Fruit fly (Drosophila melanogaster) whole organism, embryonic: ENCODE results near the gene lili.

Experiments
- CG1024 ChIP-seq: fragments of 200-800 bp; sonication (Bioruptor generic); IDR thresholded peaks from 2 replicates; pipeline ENCODE4 v1.3.6; 2022; ENCODE audit warnings: missing biosample characterization, missing genetic modification characterization
- CG11695 ChIP-seq: fragments of 200-800 bp; sonication (Bioruptor generic); IDR thresholded peaks from 3 replicates; pipeline ENCODE4 v1.3.6; 2022; ENCODE audit warnings: missing biosample characterization, missing genetic modification characterization
- CG12071 ChIP-seq: fragments of 200-800 bp; sonication (Bioruptor generic); optimal IDR thresholded peaks from 3 replicates; lab custom pipeline; 2018; ENCODE audit warnings: missing biosample characterization, mild to moderate bottlenecking, missing genetic modification characterization
- CG12104 ChIP-seq: fragments of 200-800 bp; sonication (Bioruptor generic); optimal IDR thresholded peaks from 3 replicates; lab custom pipeline; 2016; ENCODE audit warnings: missing biosample characterization, missing genetic modification characterization
- CG13894 ChIP-seq: fragments of 200-800 bp; sonication (Bioruptor generic); optimal IDR thresholded peaks from 3 replicates; lab custom pipeline; 2018; ENCODE audit warnings: missing biosample characterization, mild to moderate bottlenecking, missing genetic modification characterization, moderate library complexity
- CG14014 ChIP-seq: fragments of 200-800 bp; sonication (Bioruptor generic); IDR thresholded peaks from 2 replicates; pipeline ENCODE4 v1.3.6; 2022; ENCODE audit warnings: missing biosample characterization, missing genetic modification characterization
- CG14667 ChIP-seq: fragments of 200-800 bp; sonication (Bioruptor generic); IDR thresholded peaks from 2 replicates; pipeline ENCODE4 v1.3.6; 2022; ENCODE audit warnings: missing biosample characterization, missing genetic modification characterization
- CG1603 ChIP-seq: fragments of 200-800 bp; sonication (Bioruptor generic); optimal IDR thresholded peaks from 2 replicates; lab custom pipeline; 2019; ENCODE audit warnings: missing biosample characterization, mild to moderate bottlenecking, missing genetic modification characterization, moderate library complexity
- CG17912 ChIP-seq: fragments of 200-800 bp; sonication (Bioruptor generic); optimal IDR thresholded peaks from 2 replicates; lab custom pipeline; 2018; ENCODE audit warnings: missing biosample characterization, mild to moderate bottlenecking, missing genetic modification characterization
- CG1792 ChIP-seq: fragments of 200-800 bp; sonication (Bioruptor generic); optimal IDR thresholded peaks from 2 replicates; lab custom pipeline; 2016; ENCODE audit warnings: missing biosample characterization, missing genetic modification characterization
- CG30020 ChIP-seq: fragments of 200-800 bp; optimal IDR thresholded peaks from 2 replicates; lab custom pipeline; 2019; ENCODE audit warnings: missing biosample characterization, mild to moderate bottlenecking, missing genetic modification characterization, moderate library complexity
- CG31365 ChIP-seq: fragments of 200-800 bp; sonication (Bioruptor generic); optimal IDR thresholded peaks from 2 replicates; lab custom pipeline; 2018; ENCODE audit warnings: missing biosample characterization, mild to moderate bottlenecking, missing genetic modification characterization
- CG3281 ChIP-seq: fragments of 200-800 bp; sonication (Bioruptor generic); optimal IDR thresholded peaks from 3 replicates; lab custom pipeline; 2017; ENCODE audit warnings: missing biosample characterization, mild to moderate bottlenecking, missing genetic modification characterization
- CG34224 ChIP-seq: fragments of 200-800 bp; sonication (Bioruptor generic); IDR thresholded peaks from 3 replicates; pipeline ENCODE4 v1.3.6; 2022; ENCODE audit warnings: missing biosample characterization, missing genetic modification characterization; ENCODE audit not compliant: partially characterized antibody
- CG4328 ChIP-seq: fragments of 200-800 bp; sonication (Bioruptor generic); optimal IDR thresholded peaks from 3 replicates; lab custom pipeline; 2017; ENCODE audit warnings: missing biosample characterization, missing genetic modification reagents, missing genetic modification characterization
- CG4424 ChIP-seq: fragments of 200-800 bp; sonication (Bioruptor generic); optimal IDR thresholded peaks from 3 replicates; lab custom pipeline; 2016; ENCODE audit warnings: missing biosample characterization, missing genetic modification characterization
- CG4730 ChIP-seq: fragments of 200-800 bp; sonication (Bioruptor generic); IDR thresholded peaks from 2 replicates; pipeline ENCODE4 v1.3.6; 2022; ENCODE audit warnings: missing biosample characterization, missing genetic modification characterization
- CG4854 ChIP-seq: fragments of 200-800 bp; sonication (Bioruptor generic); optimal IDR thresholded peaks from 2 replicates; lab custom pipeline; 2016; ENCODE audit warnings: missing biosample characterization, missing genetic modification characterization, inconsistent platforms
- CG7839 ChIP-seq: fragments of 200-800 bp; sonication (Bioruptor generic); optimal IDR thresholded peaks from 3 replicates; lab custom pipeline; 2018; ENCODE audit warnings: missing biosample characterization, mild to moderate bottlenecking, missing genetic modification characterization, moderate library complexity
- CG8765 ChIP-seq: fragments of 200-800 bp; sonication (Bioruptor generic); IDR thresholded peaks from 2 replicates; pipeline ENCODE4 v1.3.6; 2022; ENCODE audit warnings: missing biosample characterization, missing genetic modification characterization
- Dll ChIP-seq: fragments of 200-800 bp; sonication (Bioruptor generic); IDR thresholded peaks from 4 replicates; pipeline ENCODE4 v1.3.6; 2022; ENCODE audit warnings: missing biosample characterization, missing genetic modification characterization; ENCODE audit not compliant: partially characterized antibody
- Doc2 ChIP-seq: fragments of 200-800 bp; sonication (Bioruptor generic); IDR thresholded peaks from 2 replicates; pipeline ENCODE4 v1.3.6; 2022; ENCODE audit warnings: missing biosample characterization, missing genetic modification characterization
- Dref ChIP-seq: fragments of 200-800 bp; sonication (Bioruptor generic); IDR thresholded peaks from 2 replicates; pipeline ENCODE4 v1.3.6; 2022; ENCODE audit warnings: missing biosample characterization, missing genetic modification characterization
- Ets97D ChIP-seq: fragments of 200-800 bp; sonication (Bioruptor generic); optimal IDR thresholded peaks from 3 replicates; lab custom pipeline; 2016; ENCODE audit warnings: missing biosample characterization, missing genetic modification characterization
- Fer3 ChIP-seq: fragments of 200-800 bp; sonication (Bioruptor generic); optimal IDR thresholded peaks from 2 replicates; lab custom pipeline; 2018; ENCODE audit warnings: missing biosample characterization, mild to moderate bottlenecking, missing genetic modification characterization, moderate library complexity
- Lhr ChIP-seq: fragments of 200-800 bp; sonication (Bioruptor generic); optimal IDR thresholded peaks from 3 replicates; lab custom pipeline; 2017; ENCODE audit warnings: mild to moderate bottlenecking, missing biosample characterization, missing genetic modification reagents, missing genetic modification characterization
- Mad ChIP-seq: fragments of 200-800 bp; sonication (Bioruptor generic); optimal IDR thresholded peaks from 2 replicates; lab custom pipeline; 2016; ENCODE audit warnings: missing biosample characterization, missing genetic modification characterization
- ato ChIP-seq: fragments of 200-800 bp; sonication (Bioruptor generic); IDR thresholded peaks from 2 replicates; pipeline ENCODE4 v1.3.6; 2022; ENCODE audit warnings: missing biosample characterization, missing genetic modification characterization; ENCODE audit not compliant: partially characterized antibody
- bcd ChIP-seq: fragments of 200-800 bp; sonication (Bioruptor generic); optimal IDR thresholded peaks from 2 replicates; lab custom pipeline; 2017; ENCODE audit warnings: missing biosample characterization, mild to moderate bottlenecking, missing genetic modification characterization
- br ChIP-seq: fragments of >200 bp; optimal IDR thresholded peaks from 2 replicates; lab custom pipeline; 2017
- cas ChIP-seq: fragments of 200-800 bp; sonication (Bioruptor generic); IDR thresholded peaks from 2 replicates; pipeline ENCODE4 v1.3.6; 2022; ENCODE audit warnings: missing biosample characterization, missing genetic modification characterization
- crp ChIP-seq, 2 experiments: fragments of 200-800 bp; sonication (Bioruptor generic); optimal IDR thresholded peaks; 2 replicates in 1 of 2; 3 replicates in 1 of 2; lab custom pipeline; 2017; ENCODE audit warnings: missing biosample characterization in 2 of 2, missing genetic modification characterization in 2 of 2, mild to moderate bottlenecking in 1 of 2, moderate library complexity in 1 of 2
- dan ChIP-seq: fragments of 200-800 bp; sonication (Bioruptor generic); IDR thresholded peaks from 2 replicates; pipeline ENCODE4 v1.3.6; 2022; ENCODE audit warnings: missing biosample characterization, missing genetic modification characterization
- en ChIP-seq: fragments of 200-800 bp; sonication (Bioruptor generic); optimal IDR thresholded peaks from 2 replicates; lab custom pipeline; 2016; ENCODE audit warnings: missing biosample characterization, missing genetic modification characterization
- eyg ChIP-seq: fragments of 200-800 bp; sonication (Bioruptor generic); optimal IDR thresholded peaks from 3 replicates; lab custom pipeline; 2016; ENCODE audit warnings: missing biosample characterization, missing genetic modification characterization
- fru ChIP-seq: fragments of >200 bp; optimal IDR thresholded peaks from 2 replicates; lab custom pipeline; 2017
- fu2 ChIP-seq: fragments of 200-800 bp; sonication (Bioruptor generic); optimal IDR thresholded peaks from 2 replicates; lab custom pipeline; 2016; ENCODE audit warnings: missing biosample characterization, missing genetic modification characterization
- gce ChIP-seq: fragments of 200-800 bp; sonication (Bioruptor generic); IDR thresholded peaks from 3 replicates; pipeline ENCODE4 v1.3.6; 2022; ENCODE audit warnings: missing biosample characterization, missing genetic modification characterization
- kni ChIP-seq: fragments of 200-800 bp; sonication (Bioruptor generic); optimal IDR thresholded peaks from 3 replicates; lab custom pipeline; 2017; ENCODE audit warnings: mild to moderate bottlenecking, missing biosample characterization, missing genetic modification reagents, missing genetic modification characterization
- lbe ChIP-seq: fragments of 200-800 bp; sonication (Bioruptor generic); optimal IDR thresholded peaks from 2 replicates; lab custom pipeline; 2016; ENCODE audit warnings: missing biosample characterization, mild to moderate bottlenecking, missing genetic modification characterization
- mam ChIP-seq: fragments of 200-800 bp; sonication (Bioruptor generic); optimal IDR thresholded peaks from 3 replicates; lab custom pipeline; 2016; ENCODE audit warnings: missing biosample characterization, missing genetic modification characterization
- nmo ChIP-seq: fragments of 200-800 bp; sonication (Bioruptor generic); optimal IDR thresholded peaks from 2 replicates; lab custom pipeline; 2018; ENCODE audit warnings: missing biosample characterization, mild to moderate bottlenecking, missing genetic modification characterization, moderate library complexity
- peb ChIP-seq: fragments of 200-800 bp; sonication (Bioruptor generic); IDR thresholded peaks from 2 replicates; pipeline ENCODE4 v1.3.6; 2022; ENCODE audit warnings: missing biosample characterization, missing genetic modification characterization
- phol ChIP-seq: fragments of 200-800 bp; sonication (Bioruptor generic); optimal IDR thresholded peaks from 3 replicates; lab custom pipeline; 2018; ENCODE audit warnings: missing biosample characterization, mild to moderate bottlenecking, missing genetic modification characterization, moderate library complexity
- sd ChIP-seq: fragments of 200-800 bp; sonication (Bioruptor generic); optimal IDR thresholded peaks from 3 replicates; lab custom pipeline; 2018; ENCODE audit warnings: missing biosample characterization, mild to moderate bottlenecking, missing genetic modification characterization, moderate library complexity
- sens ChIP-seq: fragments of 200-800 bp; sonication (Bioruptor generic); peaks from one replicate; lab custom pipeline; 2016; ENCODE audit warnings: missing biosample characterization, missing genetic modification characterization
- sim ChIP-seq: fragments of 200-800 bp; sonication (Bioruptor generic); IDR thresholded peaks from 2 replicates; pipeline ENCODE4 v1.3.6; 2022; ENCODE audit warnings: missing biosample characterization, missing genetic modification characterization
- sug ChIP-seq: fragments of 200-800 bp; optimal IDR thresholded peaks from 2 replicates; lab custom pipeline; 2019; ENCODE audit warnings: missing biosample characterization, mild to moderate bottlenecking, missing genetic modification characterization, moderate library complexity
- tna ChIP-seq: fragments of 200-800 bp; sonication (Bioruptor generic); IDR thresholded peaks from 2 replicates; pipeline ENCODE4 v1.3.6; 2022; ENCODE audit warnings: missing biosample characterization, missing genetic modification characterization; ENCODE audit not compliant: partially characterized antibody
- ttk ChIP-seq: fragments of 200-800 bp; sonication (Bioruptor generic); IDR thresholded peaks from 2 replicates; pipeline ENCODE4 v2.1.2; 2022; ENCODE audit warnings: missing biosample characterization, missing genetic modification characterization
- tup ChIP-seq: fragments of 200-800 bp; sonication (Bioruptor generic); optimal IDR thresholded peaks from 2 replicates; lab custom pipeline; 2016; ENCODE audit warnings: missing biosample characterization, mild to moderate bottlenecking, missing genetic modification characterization, moderate library complexity
- unc-4 ChIP-seq: fragments of 200-800 bp; sonication (Bioruptor generic); IDR thresholded peaks from 2 replicates; pipeline ENCODE4 v1.3.6; 2022; ENCODE audit warnings: missing biosample characterization, missing genetic modification characterization; ENCODE audit not compliant: partially characterized antibody

lili gene

dm6 chr3R:24850420-24850819, 36.6 kb upstream of the lili start, which contains the start of gene CG7006 (continued):
- no peak for TF ChIP-seq Doc2
- TF ChIP-seq CG13894 (tag; lab: Kevin White, UChicago), result no peak
- TF ChIP-seq br (lab: Kevin White, UChicago), result no peak
- peak; percentile 87 for TF ChIP-seq sens (GFP tag; lab: Kevin White, UChicago)
- no peak for TF ChIP-seq CG17912
- peak; percentile 44; the same call in 1 of the 2 replicates for TF ChIP-seq tna (GFP tag; lab: Robert Waterston, UW)
- TF ChIP-seq CG12104 (GFP tag; lab: Kevin White, UChicago), result no peak
- no peak for TF ChIP-seq en (GFP tag; lab: Kevin White, UChicago)
- peak; percentile 90 for TF ChIP-seq Ets97D (GFP tag; lab: Kevin White, UChicago)
- no peak for TF ChIP-seq gce
- TF ChIP-seq CG14667 (GFP tag; lab: Robert Waterston, UW), result no peak
- TF ChIP-seq unc-4 (GFP tag; lab: Robert Waterston, UW), result peak; percentile 73
- TF ChIP-seq phol (tag; lab: Kevin White, UChicago), result peak; percentile 69
- TF ChIP-seq CG14014 (GFP tag; lab: Robert Waterston, UW), result peak; percentile 67
- no peak for TF ChIP-seq dan (GFP tag; lab: Robert Waterston, UW)
- no peak for TF ChIP-seq bcd
- TF ChIP-seq lbe (GFP tag; lab: Kevin White, UChicago), result no peak
- peak; percentile 50 for TF ChIP-seq eyg (GFP tag; lab: Kevin White, UChicago)
- TF ChIP-seq CG30020 (tag; lab: Kevin White, UChicago), result no peak
- peak; percentile 86 for TF ChIP-seq CG1603 (tag; lab: Kevin White, UChicago)
- peak; percentile 52 for TF ChIP-seq ttk (GFP tag; lab: Robert Waterston, UW)
- TF ChIP-seq CG7839, result no peak
- peak; percentile 91 for TF ChIP-seq Dref (GFP tag; lab: Robert Waterston, UW)
- no peak for TF ChIP-seq CG8765
- TF ChIP-seq CG34224 (GFP tag; lab: Robert Waterston, UW), result peak; percentile 72
- TF ChIP-seq Lhr (GFP tag; lab: Kevin White, UChicago), result peak; percentile 21
- TF ChIP-seq nmo (GFP tag; lab: Kevin White, UChicago), result peak; percentile 59
- peak; percentile 91 for TF ChIP-seq mam (GFP tag; lab: Kevin White, UChicago)
- TF ChIP-seq fru (lab: Kevin White, UChicago), result no peak
- TF ChIP-seq ato (GFP tag; lab: Robert Waterston, UW), result peak; percentile 75
- no peak for TF ChIP-seq sd (tag; lab: Kevin White, UChicago)
- TF ChIP-seq CG4730 (GFP tag; lab: Robert Waterston, UW), result 0 out of 2 replicates have a peak, but pooled peaks have one; percentile 33
- peak; percentile 72 for TF ChIP-seq CG1792 (GFP tag; lab: Kevin White, UChicago)
- no peak for TF ChIP-seq CG12071 (GFP tag; lab: Kevin White, UChicago)
- no peak for TF ChIP-seq CG1024 (GFP tag; lab: Robert Waterston, UW)
- no peak for TF ChIP-seq CG3281
- no peak for TF ChIP-seq sug
- no peak for TF ChIP-seq kni (GFP tag; lab: Kevin White, UChicago)
- peak; percentile 80 for TF ChIP-seq Dll (GFP tag; lab: Robert Waterston, UW)
- peak; percentile 65 for TF ChIP-seq CG4424
- peak; percentile 65 for TF ChIP-seq CG4854 (GFP tag; lab: Kevin White, UChicago)
- peak; percentile 46 for TF ChIP-seq CG4328
- peak in 1 of 2 experiments; percentile 41 for TF ChIP-seq crp (GFP tag; optimal IDR thresholded peaks at IDR 0.05; lab: Kevin White, UChicago)
- TF ChIP-seq Mad (GFP tag; lab: Kevin White, UChicago), result peak; percentile 50
- peak; percentile 49 for TF ChIP-seq tup
- no peak for TF ChIP-seq CG11695 (GFP tag; lab: Robert Waterston, UW)
- TF ChIP-seq Fer3, result peak; percentile 68
- peak; percentile 11; the same call in 1 of the 2 replicates for TF ChIP-seq peb
- TF ChIP-seq cas (GFP tag; lab: Robert Waterston, UW), result no peak
- no peak for TF ChIP-seq sim
- TF ChIP-seq fu2 (GFP tag; lab: Kevin White, UChicago), result peak; percentile 76
- TF ChIP-seq CG31365 (tag; lab: Kevin White, UChicago), result no peak
